Worm (Caenorhabditis elegans) whole organism, late embryonic: Measurements from ENCODE around the gene nlt-1.

Experiments used
- C08G9.2 ChIP-seq: sonication (generic microtip); optimal IDR thresholded peaks from 2 replicates; lab custom pipeline; 2016; ENCODE audit warnings: mild to moderate bottlenecking, missing genetic modification characterization, moderate library complexity, missing compliant biosample characterization
- K02D7.2 ChIP-seq: sonication (generic microtip); optimal IDR thresholded peaks from 2 replicates; lab custom pipeline; 2017; ENCODE audit warnings: mild to moderate bottlenecking, missing genetic modification characterization, missing compliant biosample characterization
- Y22D7AL.16 ChIP-seq: sonication (generic microtip); optimal IDR thresholded peaks from 2 replicates; lab custom pipeline; 2016; ENCODE audit warnings: missing genetic modification characterization, missing compliant biosample characterization
- ceh-19 ChIP-seq: fragments of 200-800 bp; sonication (Bioruptor generic); optimal IDR thresholded peaks from 2 replicates; lab custom pipeline; 2018; ENCODE audit warnings: mild to moderate bottlenecking, missing genetic modification characterization, missing compliant biosample characterization
- ceh-22 ChIP-seq: sonication (generic microtip); optimal IDR thresholded peaks from 2 replicates; lab custom pipeline; 2017; ENCODE audit warnings: missing biosample characterization, missing genetic modification characterization
- ceh-24 ChIP-seq: sonication (generic microtip); optimal IDR thresholded peaks from 2 replicates; lab custom pipeline; 2016; ENCODE audit warnings: mild to moderate bottlenecking, missing genetic modification characterization, missing compliant biosample characterization
- ceh-31 ChIP-seq: sonication (generic microtip); optimal IDR thresholded peaks from 2 replicates; lab custom pipeline; 2016; ENCODE audit warnings: missing genetic modification characterization, missing compliant biosample characterization
- che-1 ChIP-seq: sonication (generic microtip); optimal IDR thresholded peaks from 2 replicates; lab custom pipeline; 2016; ENCODE audit warnings: mild to moderate bottlenecking, missing genetic modification characterization, missing compliant biosample characterization
- dmd-4 ChIP-seq: sonication (generic microtip); optimal IDR thresholded peaks from 2 replicates; lab custom pipeline; 2016; ENCODE audit warnings: borderline replicate concordance, missing genetic modification characterization, missing compliant biosample characterization
- elt-2 ChIP-seq: sonication (generic microtip); optimal IDR thresholded peaks from 2 replicates; lab custom pipeline; 2016; ENCODE audit warnings: missing genetic modification reagents, missing genetic modification characterization, missing compliant biosample characterization
- elt-4 ChIP-seq: sonication (generic microtip); optimal IDR thresholded peaks from 2 replicates; lab custom pipeline; 2016; ENCODE audit warnings: missing genetic modification characterization, missing compliant biosample characterization
- fax-1 ChIP-seq: sonication (generic microtip); optimal IDR thresholded peaks from 2 replicates; lab custom pipeline; 2016; ENCODE audit warnings: missing genotype, missing genetic modification characterization, missing compliant biosample characterization
- fkh-10 ChIP-seq: fragments of 150-350 bp; optimal IDR thresholded peaks from 2 replicates; lab custom pipeline; 2014; ENCODE audit warnings: missing biosample characterization, missing genetic modification reagents, missing genetic modification characterization
- hlh-13 ChIP-seq: fragments of 200-800 bp; sonication (Bioruptor generic); optimal IDR thresholded peaks from 2 replicates; lab custom pipeline; 2018; ENCODE audit warnings: mild to moderate bottlenecking, missing genetic modification characterization, missing compliant biosample characterization
- hlh-15 ChIP-seq: sonication (generic microtip); optimal IDR thresholded peaks from 2 replicates; lab custom pipeline; 2016; ENCODE audit warnings: missing genetic modification characterization, missing compliant biosample characterization
- hlh-30 ChIP-seq: sonication (generic microtip); optimal IDR thresholded peaks from 2 replicates; lab custom pipeline; 2017; ENCODE audit warnings: antibody characterized with exemption, missing genetic modification characterization, missing compliant biosample characterization; ENCODE audit not compliant: insufficient read depth
- hlh-6 ChIP-seq: sonication (generic microtip); optimal IDR thresholded peaks from 2 replicates; lab custom pipeline; 2016; ENCODE audit warnings: missing genotype, missing genetic modification characterization, missing compliant biosample characterization
- nhr-11 ChIP-seq: fragments of 150-350 bp; optimal IDR thresholded peaks from 2 replicates; lab custom pipeline; 2014; ENCODE audit warnings: missing biosample characterization, missing genetic modification characterization
- odd-2 ChIP-seq: sonication (generic microtip); optimal IDR thresholded peaks from 2 replicates; lab custom pipeline; 2017; ENCODE audit warnings: antibody characterized with exemption, mild to moderate bottlenecking, missing genetic modification characterization, missing compliant biosample characterization
- pag-3 ChIP-seq: sonication (generic microtip); optimal IDR thresholded peaks from 2 replicates; lab custom pipeline; 2016; ENCODE audit warnings: missing compliant biosample characterization, missing genetic modification characterization, borderline replicate concordance
- pat-9 ChIP-seq: fragments of 200-800 bp; sonication (Bioruptor generic); optimal IDR thresholded peaks from 2 replicates; lab custom pipeline; 2018; ENCODE audit warnings: mild to moderate bottlenecking, missing genetic modification characterization, moderate library complexity, missing compliant biosample characterization
- pha-4 ChIP-seq: fragments of 150-350 bp; optimal IDR thresholded peaks from 2 replicates; lab custom pipeline; 2018; ENCODE audit warnings: missing biosample characterization, missing genetic modification reagents, missing genetic modification characterization
- pqm-1 ChIP-seq: sonication (generic microtip); optimal IDR thresholded peaks from 2 replicates; lab custom pipeline; 2016; ENCODE audit warnings: missing genetic modification characterization, missing compliant biosample characterization
- rnt-1 ChIP-seq: sonication (generic microtip); optimal IDR thresholded peaks from 2 replicates; lab custom pipeline; 2016; ENCODE audit warnings: missing genetic modification characterization, missing compliant biosample characterization
- sox-2 ChIP-seq: fragments of 200-800 bp; sonication (Bioruptor generic); IDR thresholded peaks from 2 replicates; pipeline ENCODE4 v1.3.6; 2022; ENCODE audit warnings: missing genetic modification reagents, missing genetic modification characterization, missing compliant biosample characterization
- tbx-7 ChIP-seq: sonication (generic microtip); optimal IDR thresholded peaks from 2 replicates; lab custom pipeline; 2016; ENCODE audit warnings: missing genotype, missing genetic modification characterization, missing compliant biosample characterization
- ttx-3 ChIP-seq: sonication (generic microtip); optimal IDR thresholded peaks from 2 replicates; lab custom pipeline; 2016; ENCODE audit warnings: missing genetic modification reagents, missing genetic modification characterization, missing compliant biosample characterization
- unc-3 ChIP-seq, 2 experiments: fragments of 200-800 bp in 1 of 2; sonication (Bioruptor generic) in 1 of 2; sonication (generic microtip) in 1 of 2; conservative IDR thresholded peaks in 1 of 2; optimal IDR thresholded peaks in 1 of 2; 2 replicates each; pipeline versions ENCODE4 v1.3.6 to Lab custom; 2016 to 2022; ENCODE audit warnings: missing compliant biosample characterization in 2 of 2, missing genetic modification characterization in 2 of 2, missing genetic modification reagents in 1 of 2
- unc-42 ChIP-seq: sonication (generic microtip); optimal IDR thresholded peaks from 2 replicates; lab custom pipeline; 2016; ENCODE audit warnings: missing genotype, missing genetic modification characterization, missing compliant biosample characterization
- unc-55 ChIP-seq: sonication (generic microtip); optimal IDR thresholded peaks from 2 replicates; lab custom pipeline; 2017; ENCODE audit warnings: missing biosample characterization, missing genetic modification reagents, missing genetic modification characterization
- ztf-16 ChIP-seq: sonication (generic microtip); optimal IDR thresholded peaks from 2 replicates; lab custom pipeline; 2017; ENCODE audit warnings: missing genetic modification characterization, missing compliant biosample characterization

nlt-1 gene

DNA sequence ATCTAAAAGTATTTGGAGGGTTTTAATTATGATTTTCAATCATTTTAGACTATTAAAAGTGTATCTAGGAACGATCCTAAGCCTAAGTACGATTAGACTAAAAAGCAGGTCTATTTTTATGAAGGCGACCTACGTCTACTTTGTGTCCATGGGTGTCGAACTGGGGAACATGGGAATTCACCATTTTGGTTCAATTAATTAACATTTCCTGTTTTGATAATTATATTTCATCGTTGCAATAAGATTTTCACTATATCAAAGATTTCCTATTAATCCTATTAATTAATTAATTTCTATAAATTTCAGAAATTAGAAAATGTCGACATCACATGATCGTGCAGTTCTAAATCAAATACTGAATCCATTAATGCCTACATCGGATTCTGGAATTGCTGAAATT, 28.9 kb upstream of the nlt-1 start, which contains the start of gene ttc-36:
Gene ttc-36 (plus strand): TSS at position 301 of the 400 bp plus-strand sequence.
- TF ChIP-seq ceh-19 (GFP tag; lab: Kevin White, UChicago) (no peak), nhr-11 (tag; lab: Kevin White, UChicago) (no peak), sox-2 (no peak), ceh-22 (tag; lab: Kevin White, UChicago) (no peak), ceh-31 (tag; lab: Kevin White, UChicago) (no peak), ztf-16 (tag; lab: Kevin White, UChicago) (no peak), elt-4 (tag; lab: Kevin White, UChicago) (no peak), pat-9 (tag; lab: Kevin White, UChicago) (no peak)

DNA sequence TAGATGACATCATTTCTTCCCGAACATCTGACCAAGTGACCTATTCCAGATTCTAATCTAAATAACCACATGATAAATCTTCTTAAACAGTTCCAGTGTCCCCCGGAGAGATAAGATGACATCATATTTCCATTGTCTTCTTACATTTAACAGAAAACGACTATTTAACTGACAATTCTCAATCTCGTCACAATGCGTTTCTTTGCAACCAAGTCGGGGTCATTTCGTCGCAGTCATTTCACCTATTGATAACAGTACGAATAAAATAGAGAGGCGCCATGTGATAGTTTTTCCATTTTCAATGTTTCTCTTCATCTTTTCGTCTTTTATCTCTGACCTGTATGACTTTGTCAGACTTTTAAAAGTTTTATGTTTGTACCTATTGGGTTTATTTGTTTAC, 28.1 kb upstream of the nlt-1 start:
- TF ChIP-seq fkh-10 (GFP tag; lab: Kevin White, UChicago) = no peak
- no peak for TF ChIP-seq hlh-15 (tag; lab: Kevin White, UChicago)
- no peak for TF ChIP-seq hlh-13 (GFP tag; lab: Kevin White, UChicago)

DNA sequence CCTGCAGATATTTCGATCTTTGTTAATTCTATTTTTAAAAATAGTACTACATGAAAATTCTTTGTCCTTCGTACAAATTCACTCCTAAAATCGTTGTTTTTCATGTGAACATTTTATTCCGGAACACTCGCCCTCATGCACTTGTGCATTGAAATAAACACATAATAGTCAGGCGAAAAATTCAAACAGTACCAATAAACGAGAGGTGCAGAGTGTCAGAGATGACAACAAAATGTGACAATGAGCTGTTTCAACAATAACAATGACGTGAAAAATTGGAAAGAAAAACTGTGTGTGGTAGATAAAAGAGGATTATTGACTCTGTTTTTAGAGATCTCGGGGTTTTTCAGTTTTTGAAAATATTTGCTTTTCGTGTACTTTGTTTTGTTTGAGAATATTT, 27.3 kb upstream of the nlt-1 start, which contains the start of gene F52H3.6:
Gene F52H3.6 (minus strand): TSS at position 228 of the 400 bp plus-strand sequence.
- TF ChIP-seq K02D7.2 (tag; lab: Kevin White, UChicago) (no peak), hlh-6 (tag; lab: Kevin White, UChicago) (no peak)

DNA sequence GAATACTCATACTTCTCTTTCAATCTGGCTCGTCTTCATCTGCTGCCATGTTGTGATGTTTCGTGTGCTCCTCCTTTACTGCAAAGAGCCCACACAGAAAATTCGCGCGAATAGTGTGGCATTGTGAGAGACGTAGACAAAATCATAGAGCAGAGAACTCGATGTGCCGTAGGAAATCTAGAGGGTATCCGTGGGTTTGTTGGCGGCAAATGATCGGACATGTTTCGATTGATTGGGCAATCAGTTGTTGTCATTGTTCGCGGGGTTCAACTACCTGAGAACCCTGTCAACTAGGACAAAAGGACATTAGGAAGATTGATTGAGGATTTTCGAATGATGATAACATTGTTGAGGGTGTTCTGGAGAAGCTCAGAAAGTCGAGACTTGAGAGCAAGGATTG, 24.1 kb upstream of the nlt-1 start:
- TF ChIP-seq fax-1 (tag; lab: Kevin White, UChicago) (no peak), unc-42 (tag; lab: Kevin White, UChicago) (no peak), unc-55 (GFP tag; lab: Kevin White, UChicago) (peak; percentile 93), ttx-3 (tag; lab: Kevin White, UChicago) (no peak), hlh-6 (tag; lab: Kevin White, UChicago) (no peak), odd-2 (tag; lab: Kevin White, UChicago) (no peak), rnt-1 (peak; percentile 35)

DNA sequence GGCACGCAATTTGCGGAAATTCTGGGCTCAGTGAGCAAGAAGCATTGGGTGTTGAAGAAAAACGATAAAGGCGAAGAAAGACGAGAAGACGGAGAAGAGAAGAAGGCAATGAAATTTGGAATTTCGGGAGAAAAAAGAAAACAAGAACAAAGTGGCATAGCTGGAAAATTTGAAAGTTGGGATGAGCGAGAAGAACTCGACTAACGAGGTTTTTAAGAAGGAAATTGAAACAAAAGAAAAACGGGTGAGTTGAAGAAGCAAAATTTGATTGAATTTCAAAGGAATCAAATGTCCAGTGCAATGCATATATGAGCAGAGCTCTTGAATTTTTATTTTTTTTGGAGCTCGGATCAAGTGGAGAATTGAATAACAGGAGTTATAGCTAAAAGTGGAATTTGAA, 20.8 kb upstream of the nlt-1 start:
- TF ChIP-seq pag-3 (tag; lab: Kevin White, UChicago) (no peak), unc-42 (tag; lab: Kevin White, UChicago) (peak; percentile 91)

DNA sequence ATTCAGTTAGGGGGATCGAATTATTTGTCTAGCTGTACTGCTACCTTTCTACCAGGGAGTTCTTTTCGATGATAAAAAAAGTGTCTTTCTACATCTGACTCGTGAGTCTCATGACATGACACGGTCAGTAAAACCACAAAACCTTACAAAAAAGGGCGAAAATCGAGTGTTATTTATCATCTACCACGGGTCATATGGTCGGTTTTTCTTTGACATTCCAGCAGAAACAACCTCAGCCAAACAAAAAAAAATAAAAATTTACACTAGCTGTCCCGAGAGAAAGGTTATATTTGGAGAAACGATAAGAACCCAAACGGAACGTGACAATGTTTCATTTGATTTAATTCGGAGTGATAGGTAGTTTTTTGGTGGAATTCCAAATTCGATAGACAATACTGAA, 18.7 kb upstream of the nlt-1 start:
- no peak for TF ChIP-seq dmd-4 (tag; lab: Kevin White, UChicago)
- no peak for TF ChIP-seq ceh-19 (GFP tag; lab: Kevin White, UChicago)
- no peak for TF ChIP-seq ceh-31 (tag; lab: Kevin White, UChicago)
- TF ChIP-seq pat-9 (tag; lab: Kevin White, UChicago) = no peak
- no peak for TF ChIP-seq pha-4
- TF ChIP-seq elt-2 (tag; lab: Kevin White, UChicago) = no peak
- no peak for TF ChIP-seq pqm-1

DNA sequence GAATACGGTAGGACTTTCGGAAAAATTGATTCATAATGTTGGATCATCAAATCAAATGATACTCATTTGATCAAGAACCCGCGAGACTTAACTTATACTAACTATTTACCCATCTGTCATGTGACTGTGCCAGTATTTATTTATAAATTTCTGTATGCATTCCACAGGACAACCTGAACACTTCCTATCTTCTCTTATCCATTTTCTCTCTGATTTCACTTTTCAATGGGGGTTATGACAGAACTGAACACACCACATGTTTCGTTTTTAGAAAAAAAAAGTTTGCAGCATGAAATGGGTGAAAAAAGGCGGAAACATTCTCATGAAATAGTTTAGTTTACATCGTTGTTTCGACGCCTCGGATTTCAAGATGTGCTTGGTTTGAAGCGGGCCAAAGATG, 16.6 kb upstream of the nlt-1 start:
- TF ChIP-seq tbx-7 = no peak
- no peak for TF ChIP-seq C08G9.2 (tag; lab: Kevin White, UChicago)
- TF ChIP-seq hlh-30 (tag; lab: Kevin White, UChicago) = no peak
- no peak for TF ChIP-seq ceh-24 (tag; lab: Kevin White, UChicago)
- TF ChIP-seq fax-1 (tag; lab: Kevin White, UChicago) = no peak
- TF ChIP-seq Y22D7AL.16 (tag; lab: Kevin White, UChicago) = no peak
- no peak for TF ChIP-seq elt-2 (tag; lab: Kevin White, UChicago)
- no peak for TF ChIP-seq unc-3 (GFP tag; conservative IDR thresholded peaks at IDR 0.05; lab: Robert Waterston, UW)
- no peak for TF ChIP-seq unc-3 (tag; optimal IDR thresholded peaks at IDR 0.05; lab: Kevin White, UChicago)
- TF ChIP-seq che-1 (tag; lab: Kevin White, UChicago) = no peak
